Fruit fly (Drosophila melanogaster) whole organism, embryonic: ENCODE results near the gene Chd64.

ENCODE experiments used
- Asciz ChIP-seq: fragments of 200-800 bp; sonication (Bioruptor generic); optimal IDR thresholded peaks from 2 replicates; lab custom pipeline; 2017; ENCODE audit warnings: missing biosample characterization, mild to moderate bottlenecking, missing genetic modification characterization, missing genetic modification reagents
- CG10543 ChIP-seq: fragments of 200-800 bp; sonication (Bioruptor generic); optimal IDR thresholded peaks from 3 replicates; lab custom pipeline; 2017; ENCODE audit warnings: missing biosample characterization, mild to moderate bottlenecking, missing genetic modification characterization, moderate library complexity
- CG11398 ChIP-seq: fragments of 200-800 bp; sonication (Bioruptor generic); optimal IDR thresholded peaks from 2 replicates; lab custom pipeline; 2016; ENCODE audit warnings: missing biosample characterization, missing genetic modification characterization
- CG11695 ChIP-seq: fragments of 200-800 bp; sonication (Bioruptor generic); IDR thresholded peaks from 3 replicates; pipeline ENCODE4 v1.3.6; 2022; ENCODE audit warnings: missing biosample characterization, missing genetic modification characterization
- CG12299 ChIP-seq: fragments of 200-800 bp; sonication (Bioruptor generic); optimal IDR thresholded peaks from 2 replicates; lab custom pipeline; 2018; ENCODE audit warnings: missing biosample characterization, mild to moderate bottlenecking, missing genetic modification characterization
- CG14014 ChIP-seq: fragments of 200-800 bp; sonication (Bioruptor generic); IDR thresholded peaks from 2 replicates; pipeline ENCODE4 v1.3.6; 2022; ENCODE audit warnings: missing biosample characterization, missing genetic modification characterization
- CG15011 ChIP-seq: fragments of 200-800 bp; sonication (Bioruptor generic); optimal IDR thresholded peaks from 3 replicates; lab custom pipeline; 2018; ENCODE audit warnings: missing biosample characterization, mild to moderate bottlenecking, missing genetic modification characterization
- CG17359 ChIP-seq: fragments of 200-800 bp; sonication (Bioruptor generic); optimal IDR thresholded peaks from 3 replicates; lab custom pipeline; 2018; ENCODE audit warnings: missing biosample characterization, mild to moderate bottlenecking, missing genetic modification characterization, moderate library complexity
- CG2120 ChIP-seq: fragments of 200-800 bp; sonication (Bioruptor generic); optimal IDR thresholded peaks from 3 replicates; lab custom pipeline; 2016; ENCODE audit warnings: missing biosample characterization, missing genetic modification characterization
- CG2199 ChIP-seq: fragments of 200-800 bp; sonication (Bioruptor generic); IDR thresholded peaks from 3 replicates; pipeline ENCODE4 v1.3.6; 2022; ENCODE audit warnings: missing biosample characterization, missing genetic modification characterization
- CG31365 ChIP-seq: fragments of 200-800 bp; sonication (Bioruptor generic); optimal IDR thresholded peaks from 2 replicates; lab custom pipeline; 2018; ENCODE audit warnings: missing biosample characterization, mild to moderate bottlenecking, missing genetic modification characterization
- CG4707 ChIP-seq: fragments of 200-800 bp; sonication (Bioruptor generic); optimal IDR thresholded peaks from 2 replicates; lab custom pipeline; 2018; ENCODE audit warnings: missing biosample characterization, mild to moderate bottlenecking, missing genetic modification characterization, moderate library complexity
- CG5180 ChIP-seq: fragments of 200-800 bp; sonication (Bioruptor generic); optimal IDR thresholded peaks from 3 replicates; lab custom pipeline; 2017; ENCODE audit warnings: missing biosample characterization, missing genetic modification characterization, mild to moderate bottlenecking, moderate library complexity, missing genetic modification reagents
- CG6689 ChIP-seq: fragments of 200-800 bp; sonication (Bioruptor generic); IDR thresholded peaks from 2 replicates; pipeline ENCODE4 v1.3.6; 2022; ENCODE audit warnings: missing biosample characterization, missing genetic modification characterization
- CG7786 ChIP-seq: fragments of 200-800 bp; sonication (Bioruptor generic); optimal IDR thresholded peaks from 2 replicates; lab custom pipeline; 2016; ENCODE audit warnings: missing biosample characterization, missing genetic modification characterization
- CG7963 ChIP-seq: fragments of 200-800 bp; sonication (Bioruptor generic); IDR thresholded peaks from 3 replicates; pipeline ENCODE4 v1.3.6; 2022; ENCODE audit warnings: missing biosample characterization, missing genetic modification characterization; ENCODE audit not compliant: partially characterized antibody
- CG8290 ChIP-seq, 3 experiments: fragments of 200-800 bp; sonication (Bioruptor generic); optimal IDR thresholded peaks; 2 replicates each; lab custom pipeline; 2016 to 2019; ENCODE audit warnings: missing biosample characterization in 3 of 3, missing genetic modification characterization in 3 of 3, mild to moderate bottlenecking in 2 of 3, moderate library complexity in 1 of 3
- Dbx ChIP-seq: fragments of 200-800 bp; sonication (Bioruptor generic); IDR thresholded peaks from 3 replicates; pipeline ENCODE4 v1.3.6; 2022; ENCODE audit warnings: missing biosample characterization, missing genetic modification characterization
- H15 ChIP-seq: fragments of 200-800 bp; sonication (Bioruptor generic); IDR thresholded peaks from 3 replicates; pipeline ENCODE4 v1.3.6; 2022; ENCODE audit warnings: missing biosample characterization, missing genetic modification characterization
- Med ChIP-seq: fragments of 200-800 bp; sonication (Bioruptor generic); peaks from one replicate; lab custom pipeline; 2016; ENCODE audit warnings: missing biosample characterization, missing genetic modification characterization, mild to moderate bottlenecking, inconsistent platforms, moderate library complexity
- Pdp1 ChIP-seq, 2 experiments: fragments of 200-800 bp; sonication (Bioruptor generic); optimal IDR thresholded peaks; 3 replicates each; lab custom pipeline; 2016; ENCODE audit warnings: missing biosample characterization in 2 of 2, missing genetic modification characterization in 2 of 2, mild to moderate bottlenecking in 1 of 2, moderate library complexity in 1 of 2
- Usf ChIP-seq: fragments of 200-800 bp; sonication (Bioruptor generic); optimal IDR thresholded peaks from 2 replicates; lab custom pipeline; 2017; ENCODE audit warnings: missing genotype, missing biosample characterization, missing genetic modification characterization
- YL-1 ChIP-seq: fragments of 200-800 bp; sonication (Bioruptor generic); optimal IDR thresholded peaks from 3 replicates; lab custom pipeline; 2017; ENCODE audit warnings: missing biosample characterization, mild to moderate bottlenecking, missing genetic modification characterization
- aop ChIP-seq: fragments of 200-800 bp; sonication (Bioruptor generic); IDR thresholded peaks from 2 replicates; pipeline ENCODE4 v1.3.6; 2022; ENCODE audit warnings: missing biosample characterization, missing genetic modification characterization
- ara ChIP-seq: fragments of 200-800 bp; sonication (Bioruptor generic); IDR thresholded peaks from 2 replicates; pipeline ENCODE4 v1.3.6; 2022; ENCODE audit warnings: missing biosample characterization, missing genetic modification characterization
- btn ChIP-seq: fragments of 200-800 bp; sonication (Bioruptor generic); optimal IDR thresholded peaks from 2 replicates; lab custom pipeline; 2016; ENCODE audit warnings: missing biosample characterization, missing genetic modification characterization
- chm ChIP-seq: fragments of 200-800 bp; sonication (Bioruptor generic); IDR thresholded peaks from 2 replicates; pipeline ENCODE4 v1.3.6; 2022; ENCODE audit warnings: missing biosample characterization, missing genetic modification characterization
- ci ChIP-seq: fragments of 200-800 bp; sonication (Bioruptor generic); IDR thresholded peaks from 3 replicates; pipeline ENCODE4 v1.3.6; 2022; ENCODE audit warnings: missing biosample characterization, missing genetic modification characterization
- cwo ChIP-seq: fragments of 200-800 bp; sonication (Bioruptor generic); optimal IDR thresholded peaks from 3 replicates; lab custom pipeline; 2017; ENCODE audit warnings: missing biosample characterization, missing genetic modification characterization, mild to moderate bottlenecking, moderate library complexity, missing genetic modification reagents
- dan ChIP-seq: fragments of 200-800 bp; sonication (Bioruptor generic); IDR thresholded peaks from 2 replicates; pipeline ENCODE4 v1.3.6; 2022; ENCODE audit warnings: missing biosample characterization, missing genetic modification characterization
- dmrt99B ChIP-seq: fragments of 200-800 bp; sonication (Bioruptor generic); optimal IDR thresholded peaks from 2 replicates; lab custom pipeline; 2018; ENCODE audit warnings: missing biosample characterization, mild to moderate bottlenecking, missing genetic modification characterization, moderate library complexity
- en ChIP-seq: fragments of 200-800 bp; sonication (Bioruptor generic); optimal IDR thresholded peaks from 2 replicates; lab custom pipeline; 2016; ENCODE audit warnings: missing biosample characterization, missing genetic modification characterization
- fru ChIP-seq: fragments of >200 bp; optimal IDR thresholded peaks from 2 replicates; lab custom pipeline; 2017
- grau ChIP-seq: fragments of 200-800 bp; optimal IDR thresholded peaks from 3 replicates; lab custom pipeline; 2019; ENCODE audit warnings: missing biosample characterization, mild to moderate bottlenecking, missing genetic modification characterization, moderate library complexity
- grn ChIP-seq: fragments of 200-800 bp; sonication (Bioruptor generic); optimal IDR thresholded peaks from 3 replicates; lab custom pipeline; 2017; ENCODE audit warnings: missing biosample characterization, missing genetic modification characterization
- ham ChIP-seq: fragments of 200-800 bp; sonication (Bioruptor generic); IDR thresholded peaks from 2 replicates; pipeline ENCODE4 v1.3.6; 2022; ENCODE audit warnings: missing biosample characterization, missing genetic modification characterization
- hkb ChIP-seq, 2 experiments: fragments of 200-800 bp in 1 of 2; fragments of >200 bp in 1 of 2; sonication (Bioruptor generic) in 1 of 2; IDR thresholded peaks in 1 of 2; optimal IDR thresholded peaks in 1 of 2; 2 replicates each; pipeline versions ENCODE4 v1.3.6 to Lab custom; 2017 to 2022; ENCODE audit warnings: missing biosample characterization in 1 of 2, missing genetic modification characterization in 1 of 2
- kah ChIP-seq: fragments of 200-800 bp; sonication (Bioruptor generic); optimal IDR thresholded peaks from 2 replicates; lab custom pipeline; 2018; ENCODE audit warnings: missing biosample characterization, mild to moderate bottlenecking, missing genetic modification characterization
- ken ChIP-seq: fragments of 200-800 bp; sonication (Bioruptor generic); IDR thresholded peaks from 3 replicates; pipeline ENCODE4 v1.3.6; 2022; ENCODE audit warnings: missing biosample characterization, missing genetic modification characterization
- lab ChIP-seq: fragments of 200-800 bp; sonication (Bioruptor generic); optimal IDR thresholded peaks from 3 replicates; lab custom pipeline; 2017; ENCODE audit warnings: missing biosample characterization, missing genetic modification characterization, mild to moderate bottlenecking, moderate library complexity, missing genetic modification reagents
- schlank ChIP-seq: fragments of 200-800 bp; sonication (Bioruptor generic); optimal IDR thresholded peaks from 2 replicates; lab custom pipeline; 2018; ENCODE audit warnings: missing biosample characterization, mild to moderate bottlenecking, missing genetic modification characterization
- scrt ChIP-seq: fragments of 200-800 bp; sonication (Bioruptor generic); optimal IDR thresholded peaks from 2 replicates; lab custom pipeline; 2018; ENCODE audit warnings: missing biosample characterization, mild to moderate bottlenecking, missing genetic modification characterization, moderate library complexity
- sd ChIP-seq: fragments of 200-800 bp; sonication (Bioruptor generic); optimal IDR thresholded peaks from 3 replicates; lab custom pipeline; 2018; ENCODE audit warnings: missing biosample characterization, mild to moderate bottlenecking, missing genetic modification characterization, moderate library complexity
- sima ChIP-seq: fragments of 200-800 bp; sonication (Bioruptor generic); optimal IDR thresholded peaks from 2 replicates; lab custom pipeline; 2016; ENCODE audit warnings: missing biosample characterization, missing genetic modification characterization
- sob ChIP-seq: fragments of 200-800 bp; sonication (Bioruptor generic); IDR thresholded peaks from 2 replicates; pipeline ENCODE4 v1.3.6; 2022; ENCODE audit warnings: missing biosample characterization, missing genetic modification characterization
- sr ChIP-seq: fragments of 200-800 bp; sonication (Bioruptor generic); IDR thresholded peaks from 3 replicates; pipeline ENCODE4 v1.3.6; 2022; ENCODE audit warnings: missing biosample characterization, missing genetic modification characterization
- tap ChIP-seq: fragments of 200-800 bp; optimal IDR thresholded peaks from 3 replicates; lab custom pipeline; 2019; ENCODE audit warnings: missing biosample characterization, mild to moderate bottlenecking, missing genetic modification characterization, moderate library complexity
- usp ChIP-seq: fragments of >200 bp; optimal IDR thresholded peaks from 2 replicates; lab custom pipeline; 2017; ENCODE audit warnings: missing biosample characterization, missing genetic modification characterization
- vnd ChIP-seq: fragments of 200-800 bp; sonication (Bioruptor generic); IDR thresholded peaks from 3 replicates; pipeline ENCODE4 v1.3.6; 2022; ENCODE audit warnings: missing biosample characterization, missing genetic modification characterization; ENCODE audit not compliant: partially characterized antibody
- vvl ChIP-seq: fragments of 200-800 bp; sonication (Bioruptor generic); IDR thresholded peaks from 2 replicates; pipeline ENCODE4 v1.3.6; 2022; ENCODE audit warnings: missing biosample characterization, missing genetic modification characterization
- wek ChIP-seq: fragments of 200-800 bp; sonication (Bioruptor generic); optimal IDR thresholded peaks from 3 replicates; lab custom pipeline; 2018; ENCODE audit warnings: missing biosample characterization, mild to moderate bottlenecking, missing genetic modification characterization, moderate library complexity

Gene Chd64

DNA sequence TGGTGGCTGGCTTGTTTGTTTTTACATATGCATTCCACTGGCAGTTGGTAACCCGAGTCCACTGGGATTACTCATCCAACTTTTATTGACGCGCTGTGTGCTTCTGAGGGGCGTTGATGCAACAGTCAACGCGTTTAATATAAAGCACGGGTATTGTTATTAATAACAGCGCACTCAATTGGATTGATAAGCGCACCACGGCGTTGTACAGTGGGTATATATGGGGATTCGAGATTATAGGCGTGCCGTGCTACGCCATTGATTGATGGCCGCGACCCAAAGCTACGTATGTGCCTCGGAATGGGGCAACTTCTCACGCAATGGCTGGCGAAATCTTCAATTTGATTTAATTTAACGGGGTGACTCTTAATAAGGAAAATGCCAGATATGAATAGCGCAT is 15.1 kb downstream of the Chd64 start (continued):
- TF ChIP-seq ken (GFP tag; lab: Robert Waterston, UW), result no peak
- no peak for TF ChIP-seq scrt
- no peak for TF ChIP-seq CG8290 (GFP tag; optimal IDR thresholded peaks at IDR 0.05; lab: Kevin White, UChicago)
- TF ChIP-seq CG8290 (tag; optimal IDR thresholded peaks at IDR 0.05; lab: Kevin White, UChicago), result peak in 1 of 2 experiments; percentile 27
- no peak for TF ChIP-seq Usf (GFP tag; lab: Kevin White, UChicago)
- 0 out of 2 replicates have a peak, but pooled peaks have one; percentile 7 for TF ChIP-seq ara
- TF ChIP-seq chm (GFP tag; lab: Robert Waterston, UW), result no peak
- TF ChIP-seq vnd (GFP tag; lab: Robert Waterston, UW), result no peak
- TF ChIP-seq CG2199 (GFP tag; lab: Robert Waterston, UW), result 0 out of 3 replicates have a peak, but pooled peaks have one; percentile 49
- TF ChIP-seq Dbx (GFP tag; lab: Robert Waterston, UW), result 0 out of 3 replicates have a peak, but pooled peaks have one; percentile 36
- no peak for TF ChIP-seq CG11398 (GFP tag; lab: Kevin White, UChicago)
- TF ChIP-seq CG2120, result no peak
- TF ChIP-seq schlank (tag; lab: Kevin White, UChicago), result no peak
- peak in 1 of 2 experiments; percentile 36 for TF ChIP-seq Pdp1 (GFP tag; optimal IDR thresholded peaks at IDR 0.05; lab: Kevin White, UChicago)
- TF ChIP-seq Asciz (GFP tag; lab: Kevin White, UChicago), result no peak
- TF ChIP-seq wek (GFP tag; lab: Kevin White, UChicago), result peak; percentile 5
- no peak for TF ChIP-seq sr (GFP tag; lab: Robert Waterston, UW)
- TF ChIP-seq tap (tag; lab: Kevin White, UChicago), result no peak
- no peak for TF ChIP-seq CG12299
- TF ChIP-seq usp (GFP tag; lab: Kevin White, UChicago), result no peak
- peak; percentile 7 for TF ChIP-seq grau (tag; lab: Kevin White, UChicago)
- TF ChIP-seq dmrt99B (tag; lab: Kevin White, UChicago), result no peak
- no peak for TF ChIP-seq fru (lab: Kevin White, UChicago)
- TF ChIP-seq grn (GFP tag; lab: Kevin White, UChicago), result no peak
- no peak for TF ChIP-seq H15 (GFP tag; lab: Robert Waterston, UW)
- no peak for TF ChIP-seq sima (GFP tag; lab: Kevin White, UChicago)
- no peak for TF ChIP-seq aop (GFP tag; lab: Robert Waterston, UW)
- no peak for TF ChIP-seq CG7963 (GFP tag; lab: Robert Waterston, UW)
- TF ChIP-seq CG14014 (GFP tag; lab: Robert Waterston, UW), result no peak
- TF ChIP-seq ham, result no peak
- TF ChIP-seq CG4707 (GFP tag; lab: Kevin White, UChicago), result peak; percentile 46
- TF ChIP-seq ci (GFP tag; lab: Robert Waterston, UW), result 0 out of 3 replicates have a peak, but pooled peaks have one; percentile 29
- no peak for TF ChIP-seq kah
- peak; percentile 27 for TF ChIP-seq lab
- TF ChIP-seq CG7786 (GFP tag; lab: Kevin White, UChicago), result no peak
- no peak for TF ChIP-seq CG11695 (GFP tag; lab: Robert Waterston, UW)
- TF ChIP-seq vvl (GFP tag; lab: Robert Waterston, UW), result peak; percentile 25; the same call in 1 of the 2 replicates
- peak; percentile 5 for TF ChIP-seq CG17359 (tag; lab: Kevin White, UChicago)
- TF ChIP-seq CG10543 (GFP tag; lab: Kevin White, UChicago), result no peak
- no peak for TF ChIP-seq sd (tag; lab: Kevin White, UChicago)
- no peak for TF ChIP-seq sob (GFP tag; lab: Robert Waterston, UW)
- TF ChIP-seq CG6689 (GFP tag; lab: Robert Waterston, UW), result no peak
- TF ChIP-seq Med (GFP tag; lab: Kevin White, UChicago), result peak; percentile 52
- TF ChIP-seq cwo (GFP tag; lab: Kevin White, UChicago), result no peak
- TF ChIP-seq hkb (optimal IDR thresholded peaks at IDR 0.05; lab: Kevin White, UChicago), result no peak
- TF ChIP-seq hkb (GFP tag; IDR thresholded peaks at IDR 0.05; lab: Robert Waterston, UW), result 0 out of 2 replicates have a peak, but pooled peaks have one; percentile 23
- TF ChIP-seq YL-1 (GFP tag; lab: Kevin White, UChicago), result peak; percentile 1
- no peak for TF ChIP-seq dan
- TF ChIP-seq en (GFP tag; lab: Kevin White, UChicago), result no peak
- no peak for TF ChIP-seq CG5180
- no peak for TF ChIP-seq CG15011
- no peak for TF ChIP-seq btn
- no peak for TF ChIP-seq CG31365 (tag; lab: Kevin White, UChicago)
